ENCODE assay signal across 1 fruit fly cellular context in the genomic region with DNA sequence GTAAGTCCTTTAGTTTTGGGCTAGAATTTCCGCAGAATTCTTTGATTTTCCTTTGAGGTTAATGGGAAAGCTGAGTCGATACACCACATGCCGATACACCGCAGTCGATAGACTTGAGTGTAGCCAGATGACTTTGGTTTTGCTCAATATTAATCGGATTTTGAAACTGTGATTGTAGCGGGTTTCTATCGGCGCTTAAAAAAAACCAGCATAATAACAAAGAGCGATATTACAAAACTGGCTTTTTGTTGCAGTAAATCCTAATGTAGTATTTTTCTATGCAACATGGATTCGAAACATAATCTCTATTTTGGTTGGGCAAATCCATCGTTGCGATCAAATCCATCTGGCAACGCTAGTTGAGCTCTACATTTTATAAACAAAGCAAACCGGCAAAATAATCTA.
TF ChIP-seq lines count a peak whose summit lies in the region.

TSS of gene Polr3D (minus strand) at position 116 of the 405 bp plus-strand sequence.
TSS of gene mus304 (plus strand) at position 356 of the 405 bp plus-strand sequence.

TF ChIP-seq in whole organism, embryonic, 481 proteins besides CTCF, POLR2A, EP300 and RAD21 (continued from another document):
- TF ChIP-seq disco-r (GFP tag; optimal IDR thresholded peaks at IDR 0.05; lab: Kevin White, UChicago) = no peak
- 0 out of 2 replicates have a peak, but pooled peaks have one; percentile 5 for TF ChIP-seq CG9215 (GFP tag; IDR thresholded peaks at IDR 0.05; lab: Robert Waterston, UW)
- no peak for TF ChIP-seq jing (GFP tag; optimal IDR thresholded peaks at IDR 0.05; lab: Kevin White, UChicago)
- peak; percentile 27 for TF ChIP-seq CG10267 (tag; optimal IDR thresholded peaks at IDR 0.05; lab: Kevin White, UChicago)
- no peak for TF ChIP-seq pb (GFP tag; optimal IDR thresholded peaks at IDR 0.05; lab: Kevin White, UChicago)
- no peak for TF ChIP-seq Oaz (GFP tag; IDR thresholded peaks at IDR 0.05; lab: Robert Waterston, UW)
- TF ChIP-seq CG14441 (GFP tag; IDR thresholded peaks at IDR 0.05; lab: Robert Waterston, UW) = no peak
- no peak for TF ChIP-seq tup (GFP tag; optimal IDR thresholded peaks at IDR 0.05; lab: Kevin White, UChicago)
- no peak for TF ChIP-seq CG1792 (GFP tag; optimal IDR thresholded peaks at IDR 0.05; lab: Kevin White, UChicago)
- no peak for TF ChIP-seq repo (GFP tag; optimal IDR thresholded peaks at IDR 0.05; lab: Kevin White, UChicago)
- TF ChIP-seq HmgD (GFP tag; optimal IDR thresholded peaks at IDR 0.05; lab: Kevin White, UChicago) = no peak
- peak; percentile 18 for TF ChIP-seq CG12391 (tag; optimal IDR thresholded peaks at IDR 0.05; lab: Kevin White, UChicago)
- no peak for TF ChIP-seq CG10462 (GFP tag; optimal IDR thresholded peaks at IDR 0.05; lab: Kevin White, UChicago)
TF ChIP-seq in whole organism, embryonic: peak in this region for 115.
